Fruit fly (Drosophila melanogaster) whole organism, embryonic: ENCODE results near the gene Rexo5.

Source experiments
- Awh ChIP-seq: fragments of 200-800 bp; sonication (Bioruptor generic); IDR thresholded peaks from 2 replicates; pipeline ENCODE4, ENCODE4 v1.3.6; 2022; ENCODE audit warnings: missing biosample characterization, missing genetic modification characterization
- Bgb ChIP-seq: fragments of 200-800 bp; sonication (Bioruptor generic); IDR thresholded peaks from 2 replicates; pipeline ENCODE4 v1.3.6; 2022; ENCODE audit warnings: missing biosample characterization, missing genetic modification characterization; ENCODE audit not compliant: partially characterized antibody
- CG10274 ChIP-seq: fragments of 200-800 bp; sonication (Bioruptor generic); optimal IDR thresholded peaks from 3 replicates; lab custom pipeline; 2017; ENCODE audit warnings: missing biosample characterization, mild to moderate bottlenecking, missing genetic modification characterization
- CG10462 ChIP-seq: fragments of 200-800 bp; sonication (Bioruptor generic); optimal IDR thresholded peaks from 2 replicates; lab custom pipeline; 2016; ENCODE audit warnings: missing biosample characterization, missing genetic modification characterization
- CG12942 ChIP-seq: fragments of 200-800 bp; sonication (Bioruptor generic); optimal IDR thresholded peaks from 3 replicates; lab custom pipeline; 2016; ENCODE audit warnings: missing biosample characterization, missing genetic modification characterization
- CG16815 ChIP-seq: fragments of 200-800 bp; sonication (Bioruptor generic); optimal IDR thresholded peaks from 3 replicates; lab custom pipeline; 2017; ENCODE audit warnings: missing biosample characterization, mild to moderate bottlenecking, missing genetic modification characterization
- CG17361 ChIP-seq: fragments of 200-800 bp; sonication (Bioruptor generic); IDR thresholded peaks from 3 replicates; pipeline ENCODE4 v1.3.6; 2022; ENCODE audit warnings: missing biosample characterization, missing genetic modification characterization
- CG17829 ChIP-seq: fragments of 200-800 bp; optimal IDR thresholded peaks from 2 replicates; lab custom pipeline; 2019; ENCODE audit warnings: missing biosample characterization, mild to moderate bottlenecking, missing genetic modification characterization, moderate library complexity
- CG32772 ChIP-seq: fragments of 200-800 bp; sonication (Bioruptor generic); IDR thresholded peaks from 2 replicates; pipeline ENCODE4 v1.3.6; 2022; ENCODE audit warnings: missing biosample characterization, missing genetic modification characterization
- CG33557 ChIP-seq: fragments of 200-800 bp; sonication (Bioruptor generic); optimal IDR thresholded peaks from 2 replicates; lab custom pipeline; 2019; ENCODE audit warnings: missing biosample characterization, mild to moderate bottlenecking, missing genetic modification characterization, moderate library complexity
- CG34376 ChIP-seq: fragments of 200-800 bp; sonication (Bioruptor generic); optimal IDR thresholded peaks from 2 replicates; lab custom pipeline; 2018; ENCODE audit warnings: missing biosample characterization, mild to moderate bottlenecking, missing genetic modification characterization
- CG4854 ChIP-seq: fragments of 200-800 bp; sonication (Bioruptor generic); optimal IDR thresholded peaks from 2 replicates; lab custom pipeline; 2016; ENCODE audit warnings: missing biosample characterization, missing genetic modification characterization, inconsistent platforms
- CG5180 ChIP-seq: fragments of 200-800 bp; sonication (Bioruptor generic); optimal IDR thresholded peaks from 3 replicates; lab custom pipeline; 2017; ENCODE audit warnings: missing biosample characterization, missing genetic modification characterization, mild to moderate bottlenecking, moderate library complexity, missing genetic modification reagents
- CG7963 ChIP-seq: fragments of 200-800 bp; sonication (Bioruptor generic); IDR thresholded peaks from 3 replicates; pipeline ENCODE4 v1.3.6; 2022; ENCODE audit warnings: missing biosample characterization, missing genetic modification characterization; ENCODE audit not compliant: partially characterized antibody
- CG9215 ChIP-seq: fragments of 200-800 bp; sonication (Bioruptor generic); IDR thresholded peaks from 2 replicates; pipeline ENCODE4 v1.3.6; 2022; ENCODE audit warnings: missing biosample characterization, missing genetic modification characterization
- CG9932 ChIP-seq: fragments of 200-800 bp; sonication (Bioruptor generic); IDR thresholded peaks from 2 replicates; pipeline ENCODE4 v1.3.6; 2022; ENCODE audit warnings: missing biosample characterization, missing genetic modification characterization
- D19A ChIP-seq: fragments of 200-800 bp; optimal IDR thresholded peaks from 3 replicates; lab custom pipeline; 2019; ENCODE audit warnings: missing biosample characterization, mild to moderate bottlenecking, missing genetic modification characterization, moderate library complexity
- Dbx ChIP-seq: fragments of 200-800 bp; sonication (Bioruptor generic); IDR thresholded peaks from 3 replicates; pipeline ENCODE4 v1.3.6; 2022; ENCODE audit warnings: missing biosample characterization, missing genetic modification characterization
- Drgx ChIP-seq: fragments of 200-800 bp; sonication (Bioruptor generic); IDR thresholded peaks from 2 replicates; pipeline ENCODE4 v1.3.6; 2022; ENCODE audit warnings: missing biosample characterization, missing genetic modification characterization
- E2f2 ChIP-seq: fragments of 200-800 bp; sonication (Bioruptor generic); IDR thresholded peaks from 2 replicates; pipeline ENCODE4 v1.3.6; 2022; ENCODE audit warnings: missing biosample characterization, missing genetic modification characterization
- Hmr ChIP-seq: fragments of 200-800 bp; sonication (Bioruptor generic); optimal IDR thresholded peaks from 3 replicates; lab custom pipeline; 2017; ENCODE audit warnings: mild to moderate bottlenecking, missing biosample characterization, missing genetic modification reagents, missing genetic modification characterization
- Max ChIP-seq: fragments of 200-800 bp; sonication (Bioruptor generic); optimal IDR thresholded peaks from 2 replicates; lab custom pipeline; 2016; ENCODE audit warnings: missing biosample characterization, mild to moderate bottlenecking, missing genetic modification characterization
- Myb ChIP-seq: fragments of 200-800 bp; sonication (Bioruptor generic); optimal IDR thresholded peaks from 2 replicates; lab custom pipeline; 2016; ENCODE audit warnings: missing biosample characterization, missing genetic modification characterization
- Xbp1 ChIP-seq: fragments of 200-800 bp; sonication (Bioruptor generic); optimal IDR thresholded peaks from 3 replicates; lab custom pipeline; 2016; ENCODE audit warnings: missing biosample characterization, mild to moderate bottlenecking, missing genetic modification characterization
- abd-A ChIP-seq: fragments of 200-800 bp; sonication (Bioruptor generic); optimal IDR thresholded peaks from 3 replicates; lab custom pipeline; 2019; ENCODE audit warnings: missing biosample characterization, mild to moderate bottlenecking, missing genetic modification characterization, moderate library complexity
- ara ChIP-seq: fragments of 200-800 bp; sonication (Bioruptor generic); IDR thresholded peaks from 2 replicates; pipeline ENCODE4 v1.3.6; 2022; ENCODE audit warnings: missing biosample characterization, missing genetic modification characterization
- croc ChIP-seq: fragments of 200-800 bp; sonication (Bioruptor generic); conservative IDR thresholded peaks from 3 replicates; pipeline ENCODE4 v1.3.6; 2022; ENCODE audit warnings: missing biosample characterization, missing genetic modification characterization
- dan ChIP-seq: fragments of 200-800 bp; sonication (Bioruptor generic); IDR thresholded peaks from 2 replicates; pipeline ENCODE4 v1.3.6; 2022; ENCODE audit warnings: missing biosample characterization, missing genetic modification characterization
- fd96Cb ChIP-seq: fragments of 200-800 bp; sonication (Bioruptor generic); optimal IDR thresholded peaks from 2 replicates; lab custom pipeline; 2018; ENCODE audit warnings: missing biosample characterization, mild to moderate bottlenecking, missing genetic modification characterization, moderate library complexity
- fu2 ChIP-seq: fragments of 200-800 bp; sonication (Bioruptor generic); optimal IDR thresholded peaks from 2 replicates; lab custom pipeline; 2016; ENCODE audit warnings: missing biosample characterization, missing genetic modification characterization
- gcm2 ChIP-seq: fragments of 200-800 bp; sonication (Bioruptor generic); optimal IDR thresholded peaks from 2 replicates; lab custom pipeline; 2016; ENCODE audit warnings: missing biosample characterization, missing genetic modification characterization
- ham ChIP-seq: fragments of 200-800 bp; sonication (Bioruptor generic); IDR thresholded peaks from 2 replicates; pipeline ENCODE4 v1.3.6; 2022; ENCODE audit warnings: missing biosample characterization, missing genetic modification characterization
- hkb ChIP-seq, 2 experiments: fragments of 200-800 bp in 1 of 2; fragments of >200 bp in 1 of 2; sonication (Bioruptor generic) in 1 of 2; IDR thresholded peaks in 1 of 2; optimal IDR thresholded peaks in 1 of 2; 2 replicates each; pipeline versions ENCODE4 v1.3.6 to Lab custom; 2017 to 2022; ENCODE audit warnings: missing biosample characterization in 1 of 2, missing genetic modification characterization in 1 of 2
- kni ChIP-seq: fragments of 200-800 bp; sonication (Bioruptor generic); optimal IDR thresholded peaks from 3 replicates; lab custom pipeline; 2017; ENCODE audit warnings: mild to moderate bottlenecking, missing biosample characterization, missing genetic modification reagents, missing genetic modification characterization
- lbe ChIP-seq: fragments of 200-800 bp; sonication (Bioruptor generic); optimal IDR thresholded peaks from 2 replicates; lab custom pipeline; 2016; ENCODE audit warnings: missing biosample characterization, mild to moderate bottlenecking, missing genetic modification characterization
- lola ChIP-seq, 3 experiments: fragments of >200 bp in 2 of 3; fragments of 200-800 bp in 1 of 3; sonication (Bioruptor generic) in 1 of 3; optimal IDR thresholded peaks; 2 replicates each; lab custom pipeline; 2017 to 2019; ENCODE audit warnings: missing biosample characterization in 3 of 3, missing genetic modification characterization in 3 of 3, mild to moderate bottlenecking in 1 of 3, moderate library complexity in 1 of 3
- nerfin-1 ChIP-seq: fragments of 200-800 bp; sonication (Bioruptor generic); optimal IDR thresholded peaks from 3 replicates; lab custom pipeline; 2019; ENCODE audit warnings: missing biosample characterization, mild to moderate bottlenecking, missing genetic modification characterization, moderate library complexity
- odd ChIP-seq: fragments of 200-800 bp; sonication (Bioruptor generic); optimal IDR thresholded peaks from 2 replicates; lab custom pipeline; 2017; ENCODE audit warnings: missing biosample characterization, mild to moderate bottlenecking, missing genetic modification characterization
- otp ChIP-seq: fragments of 200-800 bp; sonication (Bioruptor generic); IDR thresholded peaks from 3 replicates; pipeline ENCODE4, ENCODE4 v1.3.6; 2022; ENCODE audit warnings: missing biosample characterization, missing genetic modification characterization
- pb ChIP-seq: fragments of 200-800 bp; sonication (Bioruptor generic); optimal IDR thresholded peaks from 3 replicates; lab custom pipeline; 2016; ENCODE audit warnings: missing biosample characterization, missing genetic modification characterization
- sc ChIP-seq, 3 experiments: fragments of >200 bp in 2 of 3; fragments of 200-800 bp in 1 of 3; sonication (Bioruptor generic) in 1 of 3; optimal IDR thresholded peaks; 2 replicates in 2 of 3; 3 replicates in 1 of 3; lab custom pipeline; 2017; ENCODE audit warnings: mild to moderate bottlenecking in 1 of 3, missing biosample characterization in 1 of 3, missing genetic modification characterization in 1 of 3, missing genetic modification reagents in 1 of 3
- schlank ChIP-seq: fragments of 200-800 bp; sonication (Bioruptor generic); optimal IDR thresholded peaks from 2 replicates; lab custom pipeline; 2018; ENCODE audit warnings: missing biosample characterization, mild to moderate bottlenecking, missing genetic modification characterization
- sd ChIP-seq: fragments of 200-800 bp; sonication (Bioruptor generic); optimal IDR thresholded peaks from 3 replicates; lab custom pipeline; 2018; ENCODE audit warnings: missing biosample characterization, mild to moderate bottlenecking, missing genetic modification characterization, moderate library complexity
- tin ChIP-seq: fragments of 200-800 bp; sonication (Bioruptor generic); optimal IDR thresholded peaks from 3 replicates; lab custom pipeline; 2016; ENCODE audit warnings: missing biosample characterization, missing genetic modification characterization
- tll ChIP-seq, 2 experiments: fragments of 200-800 bp in 1 of 2; fragments of >200 bp in 1 of 2; sonication (Bioruptor generic) in 1 of 2; optimal IDR thresholded peaks; 2 replicates each; lab custom pipeline; 2017 to 2019; ENCODE audit warnings: missing biosample characterization in 2 of 2, missing genetic modification characterization in 2 of 2, mild to moderate bottlenecking in 1 of 2, moderate library complexity in 1 of 2
- trh ChIP-seq: fragments of 200-800 bp; sonication (Bioruptor generic); optimal IDR thresholded peaks from 2 replicates; lab custom pipeline; 2016; ENCODE audit warnings: missing biosample characterization, missing genetic modification characterization
- usp ChIP-seq: fragments of >200 bp; optimal IDR thresholded peaks from 2 replicates; lab custom pipeline; 2017; ENCODE audit warnings: missing biosample characterization, missing genetic modification characterization
- wor ChIP-seq: fragments of 200-800 bp; sonication (Bioruptor generic); IDR thresholded peaks from 2 replicates; pipeline ENCODE4 v1.3.6; 2022; ENCODE audit warnings: missing biosample characterization, missing genetic modification characterization
- zfh1 ChIP-seq: fragments of 200-800 bp; sonication (Bioruptor generic); IDR thresholded peaks from 3 replicates; pipeline ENCODE4 v1.3.6; 2022; ENCODE audit warnings: missing biosample characterization, missing genetic modification characterization

The Rexo5 gene

dm6 chr3L:6589429-6590062 is 13.9 kb upstream of the Rexo5 start, which contains the start of gene jv (continued):
- TF ChIP-seq CG17361 (GFP tag; lab: Robert Waterston, UW): no peak
- no peak for TF ChIP-seq usp
- TF ChIP-seq hkb (optimal IDR thresholded peaks at IDR 0.05; lab: Kevin White, UChicago): no peak
- no peak for TF ChIP-seq hkb (GFP tag; IDR thresholded peaks at IDR 0.05; lab: Robert Waterston, UW)
- peak; percentile 12 for TF ChIP-seq CG16815 (GFP tag; lab: Kevin White, UChicago)
- TF ChIP-seq Max: no peak
- no peak for TF ChIP-seq abd-A (tag; lab: Kevin White, UChicago)
- no peak for TF ChIP-seq sd (tag; lab: Kevin White, UChicago)
- no peak for TF ChIP-seq D19A (tag; lab: Kevin White, UChicago)
- TF ChIP-seq CG9215 (GFP tag; lab: Robert Waterston, UW): no peak
- TF ChIP-seq fd96Cb (tag; lab: Kevin White, UChicago): peak; percentile 30
- TF ChIP-seq Drgx (GFP tag; lab: Robert Waterston, UW): peak; percentile 65; the same call in 1 of the 2 replicates
- TF ChIP-seq CG17829 (tag; lab: Kevin White, UChicago): no peak
- TF ChIP-seq zfh1: peak; percentile 75
- TF ChIP-seq croc (GFP tag; lab: Robert Waterston, UW): no peak
- no peak for TF ChIP-seq kni (GFP tag; lab: Kevin White, UChicago)
- TF ChIP-seq CG5180 (GFP tag; lab: Kevin White, UChicago): no peak
- no peak for TF ChIP-seq gcm2 (GFP tag; lab: Kevin White, UChicago)
- TF ChIP-seq CG33557 (GFP tag; lab: Kevin White, UChicago): no peak
- no peak for TF ChIP-seq CG32772 (GFP tag; lab: Robert Waterston, UW)
- TF ChIP-seq tin (GFP tag; lab: Kevin White, UChicago): no peak
- TF ChIP-seq Bgb (GFP tag; lab: Robert Waterston, UW): no peak
- no peak for TF ChIP-seq pb (GFP tag; lab: Kevin White, UChicago)
- no peak for TF ChIP-seq Hmr (GFP tag; lab: Kevin White, UChicago)
- TF ChIP-seq fu2 (GFP tag; lab: Kevin White, UChicago): no peak
- TF ChIP-seq Dbx (GFP tag; lab: Robert Waterston, UW): no peak

- TF ChIP-seq schlank (no peak), tll (GFP tag; optimal IDR thresholded peaks at IDR 0.05; lab: Kevin White, UChicago) (peak in 1 of 2 experiments; percentile 33), ara (no peak), Awh (GFP tag; lab: Robert Waterston, UW) (no peak), ham (GFP tag; lab: Robert Waterston, UW) (no peak), trh (GFP tag; lab: Kevin White, UChicago) (no peak), otp (GFP tag; lab: Robert Waterston, UW) (no peak), CG9932 (GFP tag; lab: Robert Waterston, UW) (peak; percentile 39; the same call in 1 of the 2 replicates), dan (GFP tag; lab: Robert Waterston, UW) (no peak), sc (optimal IDR thresholded peaks at IDR 0.05; lab: Kevin White, UChicago) (no peak), sc (GFP tag; optimal IDR thresholded peaks at IDR 0.05; lab: Kevin White, UChicago) (no peak), CG7963 (GFP tag; lab: Robert Waterston, UW) (no peak), nerfin-1 (tag; lab: Kevin White, UChicago) (no peak), E2f2 (GFP tag; lab: Robert Waterston, UW) (peak; percentile 85), Xbp1 (peak; percentile 8), CG4854 (GFP tag; lab: Kevin White, UChicago) (no peak), wor (GFP tag; lab: Robert Waterston, UW) (no peak), lbe (GFP tag; lab: Kevin White, UChicago) (no peak), CG10462 (peak; percentile 61), CG10274 (GFP tag; lab: Kevin White, UChicago) (no peak), CG12942 (GFP tag; lab: Kevin White, UChicago) (no peak), odd (no peak), lola (GFP tag; optimal IDR thresholded peaks at IDR 0.05; lab: Kevin White, UChicago) (no peak), CG34376 (GFP tag; lab: Kevin White, UChicago) (no peak), Myb (GFP tag; lab: Kevin White, UChicago) (peak; percentile 96)
Observed at dm6 chr3L:6605925-6606324, 2.4 kb downstream of the Rexo5 start, which contains the start of gene zpg. Gene zpg, minus strand, starts transcription at chr3L:6606032.
